Worm (Caenorhabditis elegans): ENCODE results near the gene efa-6.

ce11 chrIV:12596960-12597359 lies 17.6 kb downstream of the efa-6 start:
- no peak for TF ChIP-seq ama-1 (optimal IDR thresholded peaks at IDR 0.05)
- TF ChIP-seq aly-2 (tag; optimal IDR thresholded peaks at IDR 0.05), result no peak
- TF ChIP-seq irx-1 (tag; optimal IDR thresholded peaks at IDR 0.05), result no peak
- TF ChIP-seq skn-1 (tag; optimal IDR thresholded peaks at IDR 0.05), result no peak
- no peak for TF ChIP-seq nhr-19 (GFP tag; conservative IDR thresholded peaks at IDR 0.05)
- no peak for TF ChIP-seq snpc-4 (tag; optimal IDR thresholded peaks at IDR 0.05)
- TF ChIP-seq lsy-2 (tag; optimal IDR thresholded peaks at IDR 0.05), result no peak
- no peak for TF ChIP-seq efl-1 (optimal IDR thresholded peaks at IDR 0.05)
- TF ChIP-seq efl-1 (GFP tag; optimal IDR thresholded peaks at IDR 0.05 in 1 of 2), result no peak
- no peak for TF ChIP-seq blmp-1 (tag; optimal IDR thresholded peaks at IDR 0.05)
- no peak for TF ChIP-seq fkh-4 (tag; optimal IDR thresholded peaks at IDR 0.05; ENCODE audit: borderline replicate concordance)
- TF ChIP-seq pag-3 (tag; optimal IDR thresholded peaks at IDR 0.05; ENCODE audit: borderline replicate concordance, insufficient read depth), result no peak
- TF ChIP-seq mdl-1 (tag; optimal IDR thresholded peaks at IDR 0.05), result no peak
